Worm (Caenorhabditis elegans): ENCODE results near the gene gpa-5.

The gpa-5 gene

ce11 chrX:2093169-2093568 lies 27.7 kb downstream of the gpa-5 start, which contains the start of gene col-164:
col-164 (plus strand) TSS chrX:2093469.
- TF ChIP-seq ZK546.5 (tag; optimal IDR thresholded peaks at IDR 0.05) = no peak

- no peak for TF ChIP-seq nhr-23 (tag; optimal IDR thresholded peaks at IDR 0.05)
- no peak for TF ChIP-seq sma-3 (GFP tag; optimal IDR thresholded peaks at IDR 0.05)
- no peak for TF ChIP-seq unc-62 (GFP tag; optimal IDR thresholded peaks at IDR 0.05)
- TF ChIP-seq snpc-4 (tag; optimal IDR thresholded peaks at IDR 0.05) = no peak
- no peak for TF ChIP-seq ztf-1 (GFP tag; conservative IDR thresholded peaks at IDR 0.05)
- TF ChIP-seq C34F6.9 (tag; optimal IDR thresholded peaks at IDR 0.05) = peak; percentile 11
- TF ChIP-seq nhr-77 (tag; optimal IDR thresholded peaks at IDR 0.05) = no peak
- TF ChIP-seq ztf-4 (tag; optimal IDR thresholded peaks at IDR 0.05) = no peak
- TF ChIP-seq crh-2 (tag; optimal IDR thresholded peaks at IDR 0.05) = peak; percentile 33
- no peak for TF ChIP-seq R02D3.7 (tag; optimal IDR thresholded peaks at IDR 0.05)
- no peak for TF ChIP-seq lin-13 (GFP tag; optimal IDR thresholded peaks at IDR 0.05)
- no peak for TF ChIP-seq ama-1 (optimal IDR thresholded peaks at IDR 0.05)
- TF ChIP-seq nhr-12 (tag; optimal IDR thresholded peaks at IDR 0.05) = no peak
- TF ChIP-seq unc-39 (tag; optimal IDR thresholded peaks at IDR 0.05) = no peak
- TF ChIP-seq lin-39 (tag; optimal IDR thresholded peaks at IDR 0.05) = no peak
- TF ChIP-seq peb-1 (tag; optimal IDR thresholded peaks at IDR 0.05) = no peak
- TF ChIP-seq aly-2 (tag; optimal IDR thresholded peaks at IDR 0.05) = no peak
- TF ChIP-seq blmp-1 (tag; optimal IDR thresholded peaks at IDR 0.05; ENCODE audit: insufficient read depth) = no peak
- peak; percentile 36 for TF ChIP-seq sma-9 (GFP tag; optimal IDR thresholded peaks at IDR 0.05)
- TF ChIP-seq sma-9 (tag; optimal IDR thresholded peaks at IDR 0.05) = no peak
- no peak for TF ChIP-seq unc-55 (GFP tag; optimal IDR thresholded peaks at IDR 0.05)
- no peak for TF ChIP-seq ceh-16 (tag; optimal IDR thresholded peaks at IDR 0.05)
- TF ChIP-seq mab-5 (tag; optimal IDR thresholded peaks at IDR 0.05) = no peak
- no peak for TF ChIP-seq skn-1 (tag; optimal IDR thresholded peaks at IDR 0.05)
- no peak for TF ChIP-seq alr-1 (tag; optimal IDR thresholded peaks at IDR 0.05)
- TF ChIP-seq F13H6.1 (tag; optimal IDR thresholded peaks at IDR 0.05) = peak; percentile 22
- peak; percentile 33 for TF ChIP-seq nhr-25 (tag; optimal IDR thresholded peaks at IDR 0.05)
- TF ChIP-seq Y55F3AM.14 (GFP tag; optimal IDR thresholded peaks at IDR 0.05) = no peak
- no peak for TF ChIP-seq ztf-11 (tag; optimal IDR thresholded peaks at IDR 0.05)
- peak; percentile 26 for TF ChIP-seq gmeb-1 (tag; optimal IDR thresholded peaks at IDR 0.05)
- no peak for TF ChIP-seq egl-27 (tag; optimal IDR thresholded peaks at IDR 0.05)
- no peak for TF ChIP-seq ZK546.5 (tag; optimal IDR thresholded peaks at IDR 0.05)
- TF ChIP-seq mbf-1 (tag; optimal IDR thresholded peaks at IDR 0.05) = no peak
- TF ChIP-seq nhr-237 (tag; optimal IDR thresholded peaks at IDR 0.05) = no peak
- no peak for TF ChIP-seq elt-3 (tag; optimal IDR thresholded peaks at IDR 0.05)
- no peak for TF ChIP-seq elt-1 (tag; optimal IDR thresholded peaks at IDR 0.05)
- TF ChIP-seq nhr-11 (tag; optimal IDR thresholded peaks at IDR 0.05) = no peak
- no peak for TF ChIP-seq nhr-6 (tag; optimal IDR thresholded peaks at IDR 0.05)
- peak; percentile 54 for TF ChIP-seq nhr-129 (tag; optimal IDR thresholded peaks at IDR 0.05)
- TF ChIP-seq nhr-10 (tag; optimal IDR thresholded peaks at IDR 0.05) = no peak
- no peak for TF ChIP-seq lin-11 (tag; optimal IDR thresholded peaks at IDR 0.05)
- TF ChIP-seq ceh-82 (tag; optimal IDR thresholded peaks at IDR 0.05) = no peak
- no peak for TF ChIP-seq mdl-1 (tag; optimal IDR thresholded peaks at IDR 0.05)
- no peak for TF ChIP-seq zag-1 (tag; optimal IDR thresholded peaks at IDR 0.05)
- no peak for TF ChIP-seq dmd-4 (tag; optimal IDR thresholded peaks at IDR 0.05)
- TF ChIP-seq lsy-2 (tag; optimal IDR thresholded peaks at IDR 0.05) = no peak
- no peak for TF ChIP-seq nhr-21 (tag; optimal IDR thresholded peaks at IDR 0.05)
- TF ChIP-seq fos-1 (tag; optimal IDR thresholded peaks at IDR 0.05) = peak; percentile 39
- no peak for TF ChIP-seq sem-4 (tag; optimal IDR thresholded peaks at IDR 0.05)
Observed at ce11 chrX:2090493-2090892, 30.4 kb downstream of the gpa-5 start.

Measured in whole organism, L2 larva.